Worm (Caenorhabditis elegans) whole organism, L3 larva: ENCODE results near the gene sulp-3.

Experiments used
- ZK546.5 ChIP-seq: sonication (generic microtip); optimal IDR thresholded peaks from 2 replicates; lab custom pipeline; 2017; ENCODE audit warnings: missing biosample characterization, missing genetic modification characterization
- aly-2 ChIP-seq: fragments of 150-350 bp; optimal IDR thresholded peaks from 2 replicates; lab custom pipeline; 2014; ENCODE audit warnings: missing biosample characterization, missing genetic modification characterization
- ceh-16 ChIP-seq: sonication (generic microtip); optimal IDR thresholded peaks from 2 replicates; lab custom pipeline; 2017; ENCODE audit warnings: missing biosample characterization, missing genetic modification characterization
- ceh-28 ChIP-seq: fragments of 150-350 bp; optimal IDR thresholded peaks from 2 replicates; lab custom pipeline; 2014; ENCODE audit warnings: missing biosample characterization, missing genetic modification reagents, missing genetic modification characterization
- ceh-9 ChIP-seq: sonication (generic microtip); optimal IDR thresholded peaks from 2 replicates; lab custom pipeline; 2018; ENCODE audit warnings: missing biosample characterization, missing genetic modification characterization
- daf-12 ChIP-seq: fragments of 150-350 bp; optimal IDR thresholded peaks from 2 replicates; lab custom pipeline; 2014; ENCODE audit warnings: missing biosample characterization, missing genetic modification reagents, missing genetic modification characterization
- egl-27 ChIP-seq: sonication (generic microtip); optimal IDR thresholded peaks from 4 replicates; lab custom pipeline; 2017; ENCODE audit warnings: missing biosample characterization, missing genetic modification reagents, missing genetic modification characterization
- elt-1 ChIP-seq: fragments of 150-350 bp; optimal IDR thresholded peaks from 2 replicates; lab custom pipeline; 2014; ENCODE audit warnings: missing biosample characterization, missing genetic modification characterization
- elt-2 ChIP-seq: sonication (generic microtip); optimal IDR thresholded peaks from 2 replicates; lab custom pipeline; 2016; ENCODE audit warnings: missing genetic modification reagents, mild to moderate bottlenecking, missing genetic modification characterization, missing compliant biosample characterization
- elt-3 ChIP-seq, 3 experiments: fragments of 150-350 bp in 1 of 3; sonication (generic microtip) in 2 of 3; optimal IDR thresholded peaks; 2 replicates in 2 of 3; 4 replicates in 1 of 3; lab custom pipeline; 2014 to 2017; ENCODE audit warnings: missing biosample characterization in 3 of 3, missing genetic modification characterization in 3 of 3
- fkh-10 ChIP-seq: sonication (generic microtip); optimal IDR thresholded peaks from 2 replicates; lab custom pipeline; 2017; ENCODE audit warnings: missing biosample characterization, missing genetic modification reagents, missing genetic modification characterization
- fos-1 ChIP-seq: fragments of 150-350 bp; optimal IDR thresholded peaks from 2 replicates; lab custom pipeline; 2014; ENCODE audit warnings: missing biosample characterization, missing genetic modification characterization
- hmg-11 ChIP-seq: sonication (generic microtip); optimal IDR thresholded peaks from 2 replicates; lab custom pipeline; 2016; ENCODE audit warnings: missing genetic modification characterization, missing compliant biosample characterization
- jun-1 ChIP-seq: fragments of 150-350 bp; optimal IDR thresholded peaks from 2 replicates; lab custom pipeline; 2014; ENCODE audit warnings: missing biosample characterization, missing genetic modification reagents, missing genetic modification characterization
- lin-39 ChIP-seq: fragments of 150-350 bp; optimal IDR thresholded peaks from 2 replicates; lab custom pipeline; 2018; ENCODE audit warnings: missing biosample characterization, missing genetic modification reagents, missing genetic modification characterization
- lsy-12 ChIP-seq: sonication (generic microtip); optimal IDR thresholded peaks from 2 replicates; lab custom pipeline; 2016; ENCODE audit warnings: mild to moderate bottlenecking, missing genetic modification characterization, missing compliant biosample characterization
- mdl-1 ChIP-seq: fragments of 150-350 bp; optimal IDR thresholded peaks from 2 replicates; lab custom pipeline; 2014; ENCODE audit warnings: missing biosample characterization, missing genetic modification characterization
- mml-1 ChIP-seq: fragments of 150-350 bp; sonication (generic microtip); optimal IDR thresholded peaks from 3 replicates; lab custom pipeline; 2014; ENCODE audit warnings: missing biosample characterization, missing genetic modification characterization
- nfya-1 ChIP-seq: sonication (generic microtip); optimal IDR thresholded peaks from 2 replicates; lab custom pipeline; 2017; ENCODE audit warnings: missing genetic modification characterization, mild to moderate bottlenecking, missing compliant biosample characterization, antibody characterized with exemption, moderate library complexity; ENCODE audit not compliant: insufficient read depth
- nhr-12 ChIP-seq: fragments of 150-350 bp; optimal IDR thresholded peaks from 2 replicates; lab custom pipeline; 2014; ENCODE audit warnings: missing biosample characterization, missing genetic modification characterization
- nhr-23 ChIP-seq: fragments of 150-350 bp; optimal IDR thresholded peaks from 2 replicates; lab custom pipeline; 2014; ENCODE audit warnings: missing biosample characterization, missing genetic modification reagents, missing genetic modification characterization
- nhr-28 ChIP-seq: fragments of 150-350 bp; optimal IDR thresholded peaks from 2 replicates; lab custom pipeline; 2014; ENCODE audit warnings: missing biosample characterization, missing genetic modification characterization
- nhr-67 ChIP-seq: fragments of 150-350 bp; optimal IDR thresholded peaks from 2 replicates; lab custom pipeline; 2014; ENCODE audit warnings: missing biosample characterization, missing genetic modification characterization
- nhr-76 ChIP-seq: fragments of 150-350 bp; sonication (generic microtip); optimal IDR thresholded peaks from 5 replicates; lab custom pipeline; 2014; ENCODE audit warnings: missing biosample characterization, missing genetic modification characterization
- nhr-77 ChIP-seq: fragments of 150-350 bp; optimal IDR thresholded peaks from 2 replicates; lab custom pipeline; 2014; ENCODE audit warnings: missing biosample characterization, missing genetic modification characterization
- pqm-1 ChIP-seq: fragments of 150-350 bp; optimal IDR thresholded peaks from 2 replicates; lab custom pipeline; 2017; ENCODE audit warnings: missing biosample characterization, missing genetic modification characterization, inconsistent platforms
- sea-2 ChIP-seq: fragments of 150-350 bp; sonication (generic microtip); optimal IDR thresholded peaks from 4 replicates; lab custom pipeline; 2014; ENCODE audit warnings: missing biosample characterization, missing genetic modification reagents, missing genetic modification characterization
- snpc-4 ChIP-seq: fragments of 150-350 bp; optimal IDR thresholded peaks from 2 replicates; lab custom pipeline; 2014; ENCODE audit warnings: missing biosample characterization, missing genetic modification characterization
- tbx-2 ChIP-seq: sonication (generic microtip); optimal IDR thresholded peaks from 2 replicates; lab custom pipeline; 2016; ENCODE audit warnings: mild to moderate bottlenecking, missing genetic modification characterization, missing compliant biosample characterization
- unc-39 ChIP-seq: sonication (generic microtip); optimal IDR thresholded peaks from 4 replicates; lab custom pipeline; 2017; ENCODE audit warnings: missing biosample characterization, missing genetic modification characterization
- unc-62 ChIP-seq: fragments of 150-350 bp; sonication (generic microtip); optimal IDR thresholded peaks from 4 replicates; lab custom pipeline; 2014; ENCODE audit warnings: missing biosample characterization, missing genetic modification reagents, missing genetic modification characterization
- zag-1 ChIP-seq: fragments of 150-350 bp; optimal IDR thresholded peaks from 2 replicates; lab custom pipeline; 2014; ENCODE audit warnings: missing biosample characterization, missing genetic modification characterization
- ztf-11 ChIP-seq: fragments of 150-350 bp; optimal IDR thresholded peaks from 2 replicates; lab custom pipeline; 2014; ENCODE audit warnings: missing biosample characterization, missing genetic modification characterization
- ztf-4 ChIP-seq: fragments of 150-350 bp; optimal IDR thresholded peaks from 2 replicates; lab custom pipeline; 2014; ENCODE audit warnings: missing biosample characterization, missing genetic modification characterization

sulp-3 gene

DNA sequence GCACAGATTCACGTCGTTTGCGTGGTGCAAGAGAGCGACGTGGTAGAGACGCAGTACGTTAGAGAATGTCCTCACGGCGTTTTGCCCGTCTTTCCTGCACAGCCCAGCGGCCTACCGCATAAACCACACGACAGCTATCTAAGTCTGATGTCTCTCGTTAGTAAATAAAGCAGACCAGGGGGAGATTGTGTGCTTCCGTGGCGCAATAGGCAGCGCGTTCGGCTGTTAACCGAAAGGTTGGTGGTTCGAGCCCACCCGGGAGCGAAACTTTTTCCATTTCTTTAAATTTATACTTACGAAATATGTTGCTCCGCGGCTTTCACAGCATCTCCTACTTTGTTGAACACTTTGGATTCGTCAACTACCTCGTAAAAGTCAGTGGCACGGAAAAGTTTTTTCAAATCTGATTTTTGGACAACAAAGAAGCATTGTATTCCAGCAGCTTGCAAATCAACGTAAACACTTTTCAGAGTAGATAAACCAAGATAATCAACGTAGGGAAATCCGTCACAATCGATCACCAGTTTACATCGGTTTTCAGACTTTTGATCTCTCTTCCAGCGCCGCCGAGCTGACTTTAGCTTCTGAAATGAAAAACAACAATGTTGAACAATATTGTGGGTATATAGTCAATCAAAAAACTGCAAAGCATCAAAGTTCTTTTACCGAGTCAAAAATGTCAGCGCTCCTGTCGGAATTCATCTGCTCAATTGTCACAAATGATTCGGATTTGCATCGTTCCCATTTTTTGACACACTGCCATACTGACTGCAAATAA lies 3.7 kb downstream of the sulp-3 start (continued):
- TF ChIP-seq ceh-28 (tag; lab: Kevin White, UChicago) (peak; percentile 71), nhr-28 (tag; lab: Kevin White, UChicago) (no peak), tbx-2 (tag; lab: Kevin White, UChicago) (peak; percentile 91), ZK546.5 (no peak), mdl-1 (tag; lab: Kevin White, UChicago) (peak; percentile 64), elt-2 (tag; lab: Kevin White, UChicago) (peak; percentile 77), unc-62 (peak; percentile 48), nhr-77 (peak; percentile 79), egl-27 (tag; lab: Kevin White, UChicago) (peak; percentile 61), nfya-1 (peak; percentile 79), lin-39 (tag; lab: Kevin White, UChicago) (peak; percentile 91), daf-12 (tag; lab: Kevin White, UChicago) (no peak), pqm-1 (tag; lab: Kevin White, UChicago) (peak; percentile 47), ceh-9 (no peak), unc-39 (tag; lab: Kevin White, UChicago) (no peak), jun-1 (tag; lab: Kevin White, UChicago) (peak; percentile 83), mml-1 (tag; lab: Kevin White, UChicago) (no peak), hmg-11 (tag; lab: Kevin White, UChicago) (peak; percentile 99), ztf-11 (tag; lab: Kevin White, UChicago) (no peak), nhr-67 (no peak)

DNA sequence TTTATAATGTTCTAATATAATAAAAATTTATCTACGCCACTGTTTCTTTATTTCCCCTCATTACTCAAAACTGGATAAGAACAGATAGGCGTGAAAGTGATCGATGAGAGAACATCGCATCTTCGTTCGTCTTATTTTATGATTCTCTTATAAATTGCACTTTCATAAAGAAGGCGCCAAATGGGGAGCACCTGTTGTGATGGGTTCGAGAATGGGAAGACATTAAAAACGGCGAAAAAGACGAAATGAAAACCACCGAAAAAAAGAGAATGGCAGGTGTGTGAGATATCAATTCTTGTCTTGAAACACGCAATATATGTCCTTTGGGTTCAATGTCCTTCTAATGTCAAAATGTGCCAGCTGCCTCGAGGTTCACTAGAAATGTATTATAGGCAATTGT lies 13.9 kb downstream of the sulp-3 start:
- no peak for TF ChIP-seq nfya-1
- TF ChIP-seq nhr-28 (tag; lab: Kevin White, UChicago): no peak
- no peak for TF ChIP-seq zag-1 (tag; lab: Kevin White, UChicago)
- TF ChIP-seq daf-12 (tag; lab: Kevin White, UChicago): no peak
- TF ChIP-seq tbx-2 (tag; lab: Kevin White, UChicago): no peak
- TF ChIP-seq fkh-10 (GFP tag; lab: Kevin White, UChicago): no peak
- no peak for TF ChIP-seq nhr-76
- no peak for TF ChIP-seq lsy-12 (tag; lab: Kevin White, UChicago)
- no peak for TF ChIP-seq nhr-23 (tag; lab: Kevin White, UChicago)
- no peak for TF ChIP-seq nhr-77
- no peak for TF ChIP-seq ztf-11 (tag; lab: Kevin White, UChicago)

DNA sequence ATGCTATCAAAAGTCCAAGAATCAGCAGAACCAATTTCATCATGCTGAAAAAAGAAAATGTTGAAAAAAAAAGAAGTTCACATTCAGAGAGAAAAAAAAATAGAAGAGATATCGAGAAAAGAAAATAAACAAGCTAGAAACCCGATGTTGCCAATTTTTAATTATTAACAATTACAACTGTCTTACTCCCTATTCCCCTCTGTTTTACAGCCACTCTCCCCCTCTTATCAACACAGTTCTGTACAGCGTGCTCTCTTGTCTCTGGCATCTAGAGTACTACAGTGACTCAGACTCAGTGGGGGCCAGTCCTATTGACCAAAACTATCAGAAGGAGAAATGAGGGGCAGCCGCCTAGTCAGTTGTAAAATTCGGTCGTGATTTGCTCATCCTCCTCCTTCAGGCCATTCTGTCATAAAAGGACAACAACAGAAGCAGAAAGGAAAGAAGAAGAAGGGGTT lies 15.6 kb downstream of the sulp-3 start, which contains the start of gene wrk-1:
TSS of gene wrk-1 (minus strand) at position 51 of the 458 bp plus-strand sequence.
- no peak for TF ChIP-seq ceh-9
- no peak for TF ChIP-seq elt-1 (tag; lab: Kevin White, UChicago)
- TF ChIP-seq egl-27 (tag; lab: Kevin White, UChicago): no peak
- TF ChIP-seq aly-2 (tag; lab: Kevin White, UChicago): no peak
- TF ChIP-seq lin-39 (tag; lab: Kevin White, UChicago): no peak
- TF ChIP-seq nhr-28 (tag; lab: Kevin White, UChicago): no peak
- no peak for TF ChIP-seq nhr-12 (tag; lab: Kevin White, UChicago)
- TF ChIP-seq pqm-1 (tag; lab: Kevin White, UChicago): peak; percentile 54
- TF ChIP-seq nhr-76: no peak
- TF ChIP-seq snpc-4: no peak
- TF ChIP-seq hmg-11 (tag; lab: Kevin White, UChicago): no peak
- TF ChIP-seq elt-2 (tag; lab: Kevin White, UChicago): peak; percentile 17
- TF ChIP-seq tbx-2 (tag; lab: Kevin White, UChicago): no peak
- TF ChIP-seq jun-1 (tag; lab: Kevin White, UChicago): no peak
- no peak for TF ChIP-seq ceh-16 (tag; lab: Kevin White, UChicago)
- no peak for TF ChIP-seq elt-3 (tag; optimal IDR thresholded peaks at IDR 0.05; lab: Kevin White, UChicago)

DNA sequence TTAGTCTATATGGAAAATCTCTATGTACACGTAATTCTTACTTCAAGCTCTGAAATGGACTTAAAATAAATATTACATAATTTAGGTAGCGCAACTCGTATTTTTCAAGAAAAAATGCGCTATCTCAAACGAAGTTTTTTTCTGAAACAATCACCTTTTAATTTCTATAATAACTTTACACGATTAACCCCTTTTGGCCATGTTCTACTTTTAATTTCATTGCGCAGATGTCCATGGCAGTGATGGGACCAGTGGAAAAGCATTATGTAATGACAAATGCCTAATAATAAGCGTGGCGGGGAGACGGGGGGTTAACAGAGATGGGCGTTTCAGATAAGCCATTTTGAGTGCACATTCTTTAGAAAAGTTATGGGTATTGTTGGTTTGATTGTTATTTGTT lies 16.7 kb downstream of the sulp-3 start:
- TF ChIP-seq sea-2 (GFP tag; lab: Kevin White, UChicago) (no peak), mml-1 (tag; lab: Kevin White, UChicago) (no peak), ZK546.5 (no peak), ceh-28 (tag; lab: Kevin White, UChicago) (no peak), ztf-4 (tag; lab: Kevin White, UChicago) (no peak), lsy-12 (tag; lab: Kevin White, UChicago) (no peak), nhr-23 (tag; lab: Kevin White, UChicago) (no peak), fos-1 (no peak), nfya-1 (no peak), aly-2 (tag; lab: Kevin White, UChicago) (no peak), mdl-1 (tag; lab: Kevin White, UChicago) (no peak), elt-2 (tag; lab: Kevin White, UChicago) (no peak), ceh-16 (tag; lab: Kevin White, UChicago) (no peak)
